Worm (Caenorhabditis elegans) whole organism, mixed stage, embryonic: Measurements from ENCODE around the gene K09H11.4.

Experiments used
- M03D4.4 ChIP-seq: sonication (generic microtip); optimal IDR thresholded peaks from 2 replicates; lab custom pipeline; 2017; ENCODE audit warnings: mild to moderate bottlenecking, missing genetic modification characterization, missing compliant biosample characterization
- bed-3 ChIP-seq: fragments of 200-800 bp; sonication (Bioruptor generic); optimal IDR thresholded peaks from 3 replicates; lab custom pipeline; 2018; ENCODE audit warnings: mild to moderate bottlenecking, missing genetic modification characterization, moderate library complexity, missing compliant biosample characterization
- blmp-1 ChIP-seq: fragments of 150-350 bp; optimal IDR thresholded peaks from 2 replicates; lab custom pipeline; 2014; ENCODE audit warnings: missing biosample characterization, missing genetic modification characterization
- ceh-39 ChIP-seq: fragments of 150-350 bp; optimal IDR thresholded peaks from 2 replicates; lab custom pipeline; 2014; ENCODE audit warnings: missing biosample characterization, missing genetic modification characterization
- ceh-43 ChIP-seq: fragments of 200-800 bp; sonication (Bioruptor generic); optimal IDR thresholded peaks from 2 replicates; lab custom pipeline; 2018; ENCODE audit warnings: mild to moderate bottlenecking, missing genetic modification characterization, moderate library complexity, missing compliant biosample characterization
- ceh-83 ChIP-seq: fragments of 200-800 bp; sonication (Bioruptor generic); optimal IDR thresholded peaks from 2 replicates; lab custom pipeline; 2018; ENCODE audit warnings: mild to moderate bottlenecking, missing genetic modification characterization, missing compliant biosample characterization
- cnd-1 ChIP-seq: fragments of 200-800 bp; sonication (Bioruptor generic); optimal IDR thresholded peaks from 2 replicates; lab custom pipeline; 2018; ENCODE audit warnings: mild to moderate bottlenecking, missing genetic modification characterization, missing compliant biosample characterization
- drap-1 ChIP-seq: fragments of 200-800 bp; sonication (Bioruptor generic); optimal IDR thresholded peaks from 3 replicates; lab custom pipeline; 2018; ENCODE audit warnings: mild to moderate bottlenecking, missing genetic modification characterization, missing compliant biosample characterization
- elt-1 ChIP-seq: sonication (generic microtip); optimal IDR thresholded peaks from 2 replicates; lab custom pipeline; 2017; ENCODE audit warnings: missing genetic modification characterization, mild to moderate bottlenecking, missing compliant biosample characterization, antibody characterized with exemption, moderate library complexity, borderline replicate concordance; ENCODE audit not compliant: insufficient read depth
- elt-3 ChIP-seq: fragments of 150-350 bp; optimal IDR thresholded peaks from 2 replicates; lab custom pipeline; 2014; ENCODE audit warnings: missing biosample characterization, missing genetic modification characterization
- ham-2 ChIP-seq: fragments of 200-800 bp; sonication (Bioruptor generic); optimal IDR thresholded peaks from 2 replicates; lab custom pipeline; 2018; ENCODE audit warnings: mild to moderate bottlenecking, missing genetic modification characterization, missing compliant biosample characterization
- hlh-1 ChIP-seq: fragments of 150-350 bp; optimal IDR thresholded peaks from 2 replicates; lab custom pipeline; 2014; ENCODE audit warnings: missing biosample characterization, missing genetic modification reagents, missing genetic modification characterization
- lin-13 ChIP-seq: fragments of 150-350 bp; optimal IDR thresholded peaks from 2 replicates; lab custom pipeline; 2014; ENCODE audit warnings: missing biosample characterization, missing genetic modification characterization
- lsy-2 ChIP-seq: fragments of 150-350 bp; optimal IDR thresholded peaks from 2 replicates; lab custom pipeline; 2014; ENCODE audit warnings: missing biosample characterization, missing genetic modification characterization
- mab-5 ChIP-seq: fragments of 150-350 bp; optimal IDR thresholded peaks from 2 replicates; lab custom pipeline; 2014; ENCODE audit warnings: missing biosample characterization, missing genetic modification characterization
- mep-1 ChIP-seq: fragments of 150-350 bp; optimal IDR thresholded peaks from 2 replicates; lab custom pipeline; 2017; ENCODE audit warnings: missing biosample characterization, missing genetic modification reagents, missing genetic modification characterization, inconsistent platforms
- mls-2 ChIP-seq: sonication (generic microtip); optimal IDR thresholded peaks from 2 replicates; lab custom pipeline; 2016; ENCODE audit warnings: mild to moderate bottlenecking, missing genetic modification characterization, moderate library complexity, missing compliant biosample characterization
- nhr-12 ChIP-seq: fragments of 150-350 bp; optimal IDR thresholded peaks from 2 replicates; lab custom pipeline; 2014; ENCODE audit warnings: missing biosample characterization, missing genetic modification characterization
- nhr-2 ChIP-seq: fragments of 150-350 bp; optimal IDR thresholded peaks from 2 replicates; lab custom pipeline; 2014; ENCODE audit warnings: missing biosample characterization, missing genetic modification characterization
- nhr-237 ChIP-seq: fragments of 150-350 bp; optimal IDR thresholded peaks from 2 replicates; lab custom pipeline; 2014; ENCODE audit warnings: missing biosample characterization, missing genetic modification characterization
- nhr-28 ChIP-seq: fragments of 150-350 bp; optimal IDR thresholded peaks from 2 replicates; lab custom pipeline; 2014; ENCODE audit warnings: missing biosample characterization, missing genetic modification characterization
- pha-4 ChIP-seq: fragments of 150-350 bp; optimal IDR thresholded peaks from 2 replicates; lab custom pipeline; 2018; ENCODE audit warnings: missing biosample characterization, missing genetic modification reagents, missing genetic modification characterization
- sem-2 ChIP-seq: fragments of 200-800 bp; sonication (Bioruptor generic); optimal IDR thresholded peaks from 2 replicates; lab custom pipeline; 2018; ENCODE audit warnings: mild to moderate bottlenecking, missing genetic modification characterization, missing compliant biosample characterization
- snpc-4 ChIP-seq: fragments of 150-350 bp; optimal IDR thresholded peaks from 2 replicates; lab custom pipeline; 2014; ENCODE audit warnings: missing biosample characterization, missing genetic modification characterization
- sptf-1 ChIP-seq: sonication (generic microtip); optimal IDR thresholded peaks from 2 replicates; lab custom pipeline; 2017; ENCODE audit warnings: mild to moderate bottlenecking, missing genetic modification characterization, moderate library complexity, missing compliant biosample characterization
- tbx-8 ChIP-seq: fragments of 200-800 bp; sonication (Bioruptor generic); optimal IDR thresholded peaks from 2 replicates; lab custom pipeline; 2018; ENCODE audit warnings: mild to moderate bottlenecking, missing genetic modification characterization, moderate library complexity, missing compliant biosample characterization
- unc-120 ChIP-seq: sonication (generic microtip); optimal IDR thresholded peaks from 2 replicates; lab custom pipeline; 2017; ENCODE audit warnings: missing genetic modification characterization, missing compliant biosample characterization; ENCODE audit not compliant: poor library complexity, severe bottlenecking
- unc-39 ChIP-seq: fragments of 150-350 bp; optimal IDR thresholded peaks from 2 replicates; lab custom pipeline; 2014; ENCODE audit warnings: missing biosample characterization, missing genetic modification characterization
- unc-62 ChIP-seq: fragments of 150-350 bp; optimal IDR thresholded peaks from 2 replicates; lab custom pipeline; 2014; ENCODE audit warnings: missing biosample characterization, missing genetic modification reagents, missing genetic modification characterization
- zip-8 ChIP-seq: fragments of 150-350 bp; optimal IDR thresholded peaks from 2 replicates; lab custom pipeline; 2014; ENCODE audit warnings: missing biosample characterization, missing genetic modification characterization
- ztf-11 ChIP-seq: fragments of 150-350 bp; optimal IDR thresholded peaks from 2 replicates; lab custom pipeline; 2014; ENCODE audit warnings: missing biosample characterization, missing genetic modification characterization

The K09H11.4 gene

ce11 chrV:5726463-5726862 is at the start of gene K09H11.4:
K09H11.4 (minus strand) TSS chrV:5726563.
- TF ChIP-seq nhr-2 (tag; lab: Kevin White, UChicago) = no peak

ce11 chrV:5774137-5774536 is 47.8 kb upstream of the K09H11.4 start:
- TF ChIP-seq nhr-12 (tag; lab: Kevin White, UChicago) (no peak), nhr-28 (no peak), unc-39 (tag; lab: Kevin White, UChicago) (no peak), M03D4.4 (tag; lab: Kevin White, UChicago) (no peak), ham-2 (no peak), bed-3 (GFP tag; lab: Kevin White, UChicago) (no peak), lsy-2 (tag; lab: Kevin White, UChicago) (no peak), zip-8 (tag; lab: Kevin White, UChicago) (no peak), sptf-1 (tag; lab: Kevin White, UChicago) (no peak), nhr-2 (tag; lab: Kevin White, UChicago) (no peak), mls-2 (tag; lab: Kevin White, UChicago) (no peak), hlh-1 (tag; lab: Kevin White, UChicago) (no peak), ztf-11 (tag; lab: Kevin White, UChicago) (no peak), cnd-1 (tag; lab: Kevin White, UChicago) (no peak), ceh-83 (no peak), mep-1 (tag; lab: Kevin White, UChicago) (no peak), drap-1 (GFP tag; lab: Kevin White, UChicago) (no peak)
- TF ChIP-seq, all 35 proteins: peak for 0

ce11 chrV:5772503-5772902 is 46.1 kb upstream of the K09H11.4 start:
- TF ChIP-seq nhr-2 (tag; lab: Kevin White, UChicago) = no peak
- TF ChIP-seq unc-62 = no peak
- no peak for TF ChIP-seq hlh-1 (tag; lab: Kevin White, UChicago)
- no peak for TF ChIP-seq ceh-39
- TF ChIP-seq tbx-8 (GFP tag; lab: Kevin White, UChicago) = no peak

- TF ChIP-seq sem-2 = no peak
- no peak for TF ChIP-seq ceh-43 (GFP tag; lab: Kevin White, UChicago)
- TF ChIP-seq mls-2 (tag; lab: Kevin White, UChicago) = no peak
- no peak for TF ChIP-seq nhr-237
- TF ChIP-seq M03D4.4 (tag; lab: Kevin White, UChicago) = no peak
- no peak for TF ChIP-seq drap-1 (GFP tag; lab: Kevin White, UChicago)
- no peak for TF ChIP-seq unc-120
- no peak for TF ChIP-seq cnd-1 (tag; lab: Kevin White, UChicago)
- TF ChIP-seq blmp-1 = no peak
- no peak for TF ChIP-seq lin-13 (tag; lab: Kevin White, UChicago)
- no peak for TF ChIP-seq mab-5 (tag; lab: Kevin White, UChicago)
- no peak for TF ChIP-seq ztf-11 (tag; lab: Kevin White, UChicago)
- no peak for TF ChIP-seq elt-3 (tag; lab: Kevin White, UChicago)
- no peak for TF ChIP-seq zip-8 (tag; lab: Kevin White, UChicago)
- no peak for TF ChIP-seq snpc-4
- TF ChIP-seq, all 35 proteins: peak for 0
Measured at ce11 chrV:5771627-5772026, 45.3 kb upstream of the K09H11.4 start, which contains the start of gene F44E7.3. F44E7.3 (plus strand) TSS chrV:5771945.

ce11 chrV:5769999-5770398 is 43.6 kb upstream of the K09H11.4 start:
- no peak for TF ChIP-seq bed-3 (GFP tag; lab: Kevin White, UChicago)

ce11 chrV:5769500-5769899 is 43.1 kb upstream of the K09H11.4 start:
- TF ChIP-seq bed-3 (GFP tag; lab: Kevin White, UChicago) = no peak
- no peak for TF ChIP-seq elt-1
- no peak for TF ChIP-seq unc-120
- TF ChIP-seq zip-8 (tag; lab: Kevin White, UChicago) = no peak
- TF ChIP-seq drap-1 (GFP tag; lab: Kevin White, UChicago) = no peak
- TF ChIP-seq ceh-83 = no peak
- TF ChIP-seq snpc-4 = no peak
- TF ChIP-seq lsy-2 (tag; lab: Kevin White, UChicago) = no peak
- no peak for TF ChIP-seq unc-39 (tag; lab: Kevin White, UChicago)
- no peak for TF ChIP-seq ztf-11 (tag; lab: Kevin White, UChicago)
- TF ChIP-seq pha-4 = no peak
